Fruit fly (Drosophila melanogaster): Measurements from ENCODE around the gene REPTOR-BP.
A peak's percentile ranks its signal among the peaks of the same experiment; 100 is the strongest.

dm6 chr2L:10278658-10279057 is 14.7 kb downstream of the REPTOR-BP start, which contains the start of gene Utx:
- no peak for TF ChIP-seq CG10959 (GFP tag; IDR thresholded peaks at IDR 0.05)
- TF ChIP-seq az2 (GFP tag; optimal IDR thresholded peaks at IDR 0.05) = no peak
- peak; percentile 61; the same call in 1 of the 2 replicates for TF ChIP-seq sna (GFP tag; IDR thresholded peaks at IDR 0.05; ENCODE audit: partially characterized antibody)
- no peak for TF ChIP-seq CG32772 (GFP tag; IDR thresholded peaks at IDR 0.05)
- peak; percentile 94 for TF ChIP-seq ssp (GFP tag; IDR thresholded peaks at IDR 0.05)
- TF ChIP-seq CG7745 (tag; optimal IDR thresholded peaks at IDR 0.05) = no peak
- TF ChIP-seq sob (GFP tag; IDR thresholded peaks at IDR 0.05) = no peak
